Fruit fly (Drosophila melanogaster) whole organism, embryonic: Measurements from ENCODE around the gene Pxd.

Experiments
- Bdp1 ChIP-seq: fragments of 200-800 bp; sonication (Bioruptor generic); optimal IDR thresholded peaks from 3 replicates; lab custom pipeline; 2016; ENCODE audit warnings: missing biosample characterization, missing genetic modification characterization
- CG10267 ChIP-seq: fragments of 200-800 bp; sonication (Bioruptor generic); optimal IDR thresholded peaks from 2 replicates; lab custom pipeline; 2018; ENCODE audit warnings: missing biosample characterization, mild to moderate bottlenecking, missing genetic modification characterization, moderate library complexity
- CG11723 ChIP-seq: fragments of 200-800 bp; sonication (Bioruptor generic); optimal IDR thresholded peaks from 2 replicates; lab custom pipeline; 2017; ENCODE audit warnings: missing biosample characterization, mild to moderate bottlenecking, missing genetic modification characterization
- CG13624 ChIP-seq: fragments of 200-800 bp; sonication (Bioruptor generic); optimal IDR thresholded peaks from 2 replicates; lab custom pipeline; 2016; ENCODE audit warnings: missing biosample characterization, missing genetic modification characterization
- CG1602 ChIP-seq: fragments of 200-800 bp; sonication (Bioruptor generic); optimal IDR thresholded peaks from 3 replicates; lab custom pipeline; 2016; ENCODE audit warnings: missing biosample characterization, missing genetic modification characterization
- CG16813 ChIP-seq: fragments of 200-800 bp; sonication (Bioruptor generic); IDR thresholded peaks from 3 replicates; pipeline ENCODE4 v1.3.6; 2022; ENCODE audit warnings: missing biosample characterization, missing genetic modification characterization; ENCODE audit not compliant: partially characterized antibody
- CG17802 ChIP-seq: fragments of 200-800 bp; sonication (Bioruptor generic); optimal IDR thresholded peaks from 2 replicates; lab custom pipeline; 2018; ENCODE audit warnings: missing biosample characterization, mild to moderate bottlenecking, missing genetic modification characterization, moderate library complexity
- CG3281 ChIP-seq: fragments of 200-800 bp; sonication (Bioruptor generic); optimal IDR thresholded peaks from 3 replicates; lab custom pipeline; 2017; ENCODE audit warnings: missing biosample characterization, mild to moderate bottlenecking, missing genetic modification characterization
- CG34224 ChIP-seq: fragments of 200-800 bp; sonication (Bioruptor generic); IDR thresholded peaks from 3 replicates; pipeline ENCODE4 v1.3.6; 2022; ENCODE audit warnings: missing biosample characterization, missing genetic modification characterization; ENCODE audit not compliant: partially characterized antibody
- CG4404 ChIP-seq: fragments of 200-800 bp; sonication (Bioruptor generic); IDR thresholded peaks from 2 replicates; pipeline ENCODE4 v1.3.6; 2022; ENCODE audit warnings: missing biosample characterization, missing genetic modification characterization
- CG4820 ChIP-seq: fragments of 200-800 bp; sonication (Bioruptor generic); optimal IDR thresholded peaks from 3 replicates; lab custom pipeline; 2016; ENCODE audit warnings: missing biosample characterization, missing genetic modification characterization
- CG6689 ChIP-seq: fragments of 200-800 bp; sonication (Bioruptor generic); IDR thresholded peaks from 2 replicates; pipeline ENCODE4 v1.3.6; 2022; ENCODE audit warnings: missing biosample characterization, missing genetic modification characterization
- CG6813 ChIP-seq: fragments of 200-800 bp; sonication (Bioruptor generic); optimal IDR thresholded peaks from 2 replicates; lab custom pipeline; 2017; ENCODE audit warnings: missing biosample characterization, missing genetic modification characterization, mild to moderate bottlenecking, moderate library complexity, missing genetic modification reagents
- CG7372 ChIP-seq: fragments of 200-800 bp; sonication (Bioruptor generic); IDR thresholded peaks from 2 replicates; pipeline ENCODE4 v1.3.6; 2022; ENCODE audit warnings: missing biosample characterization, missing genetic modification characterization
- CG8089 ChIP-seq: fragments of 200-800 bp; sonication (Bioruptor generic); optimal IDR thresholded peaks from 3 replicates; lab custom pipeline; 2016; ENCODE audit warnings: missing biosample characterization, missing genetic modification characterization
- CG8924 ChIP-seq: fragments of 200-800 bp; optimal IDR thresholded peaks from 3 replicates; lab custom pipeline; 2019; ENCODE audit warnings: missing biosample characterization, mild to moderate bottlenecking, missing genetic modification characterization, moderate library complexity
- CG9437 ChIP-seq: fragments of 200-800 bp; sonication (Bioruptor generic); optimal IDR thresholded peaks from 2 replicates; lab custom pipeline; 2018; ENCODE audit warnings: missing biosample characterization, mild to moderate bottlenecking, missing genetic modification characterization
- CG9797 ChIP-seq: fragments of 200-800 bp; sonication (Bioruptor generic); optimal IDR thresholded peaks from 3 replicates; lab custom pipeline; 2018; ENCODE audit warnings: missing biosample characterization, mild to moderate bottlenecking, missing genetic modification characterization
- Dll ChIP-seq: fragments of 200-800 bp; sonication (Bioruptor generic); IDR thresholded peaks from 4 replicates; pipeline ENCODE4 v1.3.6; 2022; ENCODE audit warnings: missing biosample characterization, missing genetic modification characterization; ENCODE audit not compliant: partially characterized antibody
- HLH4C ChIP-seq: fragments of 200-800 bp; sonication (Bioruptor generic); IDR thresholded peaks from 3 replicates; pipeline ENCODE4 v1.3.6; 2022; ENCODE audit warnings: missing biosample characterization, missing genetic modification characterization; ENCODE audit not compliant: partially characterized antibody
- Hr51 ChIP-seq, 2 experiments: fragments of 200-800 bp; sonication (Bioruptor generic); optimal IDR thresholded peaks; 2 replicates in 1 of 2; 3 replicates in 1 of 2; lab custom pipeline; 2016 to 2018; ENCODE audit warnings: missing biosample characterization in 2 of 2, missing genetic modification characterization in 2 of 2, mild to moderate bottlenecking in 1 of 2, moderate library complexity in 1 of 2
- Kr ChIP-seq: fragments of 200-800 bp; sonication (Bioruptor generic); optimal IDR thresholded peaks from 2 replicates; lab custom pipeline; 2017; ENCODE audit warnings: missing biosample characterization, mild to moderate bottlenecking, missing genetic modification characterization
- PHDP ChIP-seq: fragments of 200-800 bp; sonication (Bioruptor generic); optimal IDR thresholded peaks from 3 replicates; lab custom pipeline; 2018; ENCODE audit warnings: missing biosample characterization, mild to moderate bottlenecking, missing genetic modification characterization, moderate library complexity
- Poxn ChIP-seq: fragments of 200-800 bp; sonication (Bioruptor generic); IDR thresholded peaks from 2 replicates; pipeline ENCODE4 v1.3.6; 2022; ENCODE audit warnings: missing biosample characterization, missing genetic modification characterization
- Spps ChIP-seq: fragments of 200-800 bp; sonication (Bioruptor generic); optimal IDR thresholded peaks from 2 replicates; lab custom pipeline; 2018; ENCODE audit warnings: missing biosample characterization, mild to moderate bottlenecking, missing genetic modification characterization
- Xbp1 ChIP-seq: fragments of 200-800 bp; sonication (Bioruptor generic); optimal IDR thresholded peaks from 3 replicates; lab custom pipeline; 2016; ENCODE audit warnings: missing biosample characterization, mild to moderate bottlenecking, missing genetic modification characterization
- ab ChIP-seq: fragments of 200-800 bp; sonication (Bioruptor generic); optimal IDR thresholded peaks from 2 replicates; lab custom pipeline; 2016; ENCODE audit warnings: missing biosample characterization, missing genetic modification characterization
- bab2 ChIP-seq: fragments of 200-800 bp; sonication (Bioruptor generic); optimal IDR thresholded peaks from 2 replicates; lab custom pipeline; 2016; ENCODE audit warnings: missing biosample characterization, missing genetic modification characterization
- bcd ChIP-seq: fragments of 200-800 bp; sonication (Bioruptor generic); optimal IDR thresholded peaks from 2 replicates; lab custom pipeline; 2017; ENCODE audit warnings: missing biosample characterization, mild to moderate bottlenecking, missing genetic modification characterization
- cwo ChIP-seq: fragments of 200-800 bp; sonication (Bioruptor generic); optimal IDR thresholded peaks from 3 replicates; lab custom pipeline; 2017; ENCODE audit warnings: missing biosample characterization, missing genetic modification characterization, mild to moderate bottlenecking, moderate library complexity, missing genetic modification reagents
- eve ChIP-seq, 2 experiments: fragments of >200 bp; optimal IDR thresholded peaks; 2 replicates each; lab custom pipeline; 2017; ENCODE audit warnings: missing biosample characterization in 2 of 2, missing genetic modification characterization in 2 of 2
- fru ChIP-seq: fragments of >200 bp; optimal IDR thresholded peaks from 2 replicates; lab custom pipeline; 2017
- gfzf ChIP-seq: fragments of 200-800 bp; sonication (Bioruptor generic); optimal IDR thresholded peaks from 2 replicates; lab custom pipeline; 2016; ENCODE audit warnings: missing biosample characterization, mild to moderate bottlenecking, missing genetic modification characterization, moderate library complexity
- kah ChIP-seq: fragments of 200-800 bp; sonication (Bioruptor generic); optimal IDR thresholded peaks from 2 replicates; lab custom pipeline; 2018; ENCODE audit warnings: missing biosample characterization, mild to moderate bottlenecking, missing genetic modification characterization
- mld ChIP-seq: fragments of 200-800 bp; sonication (Bioruptor generic); IDR thresholded peaks from 3 replicates; pipeline ENCODE4 v1.3.6; 2022; ENCODE audit warnings: missing biosample characterization, missing genetic modification characterization; ENCODE audit not compliant: partially characterized antibody
- nom ChIP-seq: fragments of 200-800 bp; sonication (Bioruptor generic); optimal IDR thresholded peaks from 2 replicates; lab custom pipeline; 2017; ENCODE audit warnings: missing biosample characterization, missing genetic modification characterization, mild to moderate bottlenecking, moderate library complexity, missing genetic modification reagents
- odd ChIP-seq: fragments of 200-800 bp; sonication (Bioruptor generic); optimal IDR thresholded peaks from 2 replicates; lab custom pipeline; 2017; ENCODE audit warnings: missing biosample characterization, mild to moderate bottlenecking, missing genetic modification characterization
- onecut ChIP-seq: fragments of 200-800 bp; sonication (Bioruptor generic); IDR thresholded peaks from 2 replicates; pipeline ENCODE4 v1.3.6; 2022; ENCODE audit warnings: missing biosample characterization, missing genetic modification characterization
- phol ChIP-seq: fragments of 200-800 bp; sonication (Bioruptor generic); optimal IDR thresholded peaks from 3 replicates; lab custom pipeline; 2018; ENCODE audit warnings: missing biosample characterization, mild to moderate bottlenecking, missing genetic modification characterization, moderate library complexity
- prd ChIP-seq, 3 experiments: fragments of >200 bp in 2 of 3; fragments of 200-800 bp in 1 of 3; sonication (Bioruptor generic) in 1 of 3; optimal IDR thresholded peaks in 2 of 3; IDR thresholded peaks in 1 of 3; 2 replicates in 2 of 3; 3 replicates in 1 of 3; pipeline versions ENCODE4 v1.3.6 to Lab custom; 2017 to 2022; ENCODE audit warnings: missing biosample characterization in 1 of 3, missing genetic modification characterization in 1 of 3
- pros ChIP-seq: fragments of 200-800 bp; sonication (Bioruptor generic); optimal IDR thresholded peaks from 3 replicates; lab custom pipeline; 2019; ENCODE audit warnings: missing biosample characterization, mild to moderate bottlenecking, missing genetic modification characterization, moderate library complexity
- row ChIP-seq: fragments of 200-800 bp; sonication (Bioruptor generic); IDR thresholded peaks from 3 replicates; pipeline ENCODE4 v1.3.6; 2022; ENCODE audit warnings: missing biosample characterization, missing genetic modification characterization
- sc ChIP-seq, 3 experiments: fragments of >200 bp in 2 of 3; fragments of 200-800 bp in 1 of 3; sonication (Bioruptor generic) in 1 of 3; optimal IDR thresholded peaks; 2 replicates in 2 of 3; 3 replicates in 1 of 3; lab custom pipeline; 2017; ENCODE audit warnings: mild to moderate bottlenecking in 1 of 3, missing biosample characterization in 1 of 3, missing genetic modification characterization in 1 of 3, missing genetic modification reagents in 1 of 3
- shn ChIP-seq: fragments of 200-800 bp; sonication (Bioruptor generic); optimal IDR thresholded peaks from 3 replicates; lab custom pipeline; 2016; ENCODE audit warnings: missing biosample characterization, missing genetic modification characterization
- sqz ChIP-seq: fragments of 200-800 bp; sonication (Bioruptor generic); optimal IDR thresholded peaks from 3 replicates; lab custom pipeline; 2018; ENCODE audit warnings: missing biosample characterization, mild to moderate bottlenecking, missing genetic modification characterization
- ttk ChIP-seq: fragments of 200-800 bp; sonication (Bioruptor generic); IDR thresholded peaks from 2 replicates; pipeline ENCODE4 v2.1.2; 2022; ENCODE audit warnings: missing biosample characterization, missing genetic modification characterization
- twi ChIP-seq: fragments of 200-800 bp; optimal IDR thresholded peaks from 2 replicates; lab custom pipeline; 2019; ENCODE audit warnings: missing biosample characterization, mild to moderate bottlenecking, missing genetic modification characterization, moderate library complexity
- vnd ChIP-seq: fragments of 200-800 bp; sonication (Bioruptor generic); IDR thresholded peaks from 3 replicates; pipeline ENCODE4 v1.3.6; 2022; ENCODE audit warnings: missing biosample characterization, missing genetic modification characterization; ENCODE audit not compliant: partially characterized antibody

Pxd gene

dm6 chr3R:16987220-16987923 lies 27.0 kb upstream of the Pxd start, which contains the start of gene CG18622 (continued):
- TF ChIP-seq twi (tag; lab: Kevin White, UChicago) (no peak), nom (peak; percentile 15), CG1602 (GFP tag; lab: Kevin White, UChicago) (no peak), CG4820 (no peak), CG13624 (GFP tag; lab: Kevin White, UChicago) (no peak), CG16813 (GFP tag; lab: Robert Waterston, UW) (0 out of 3 replicates have a peak, but pooled peaks have one; percentile 18), Dll (no peak), CG3281 (no peak), CG6689 (GFP tag; lab: Robert Waterston, UW) (no peak), sc (optimal IDR thresholded peaks at IDR 0.05; lab: Kevin White, UChicago) (no peak), sc (GFP tag; optimal IDR thresholded peaks at IDR 0.05; lab: Kevin White, UChicago) (peak; percentile 23), CG9437 (no peak), PHDP (tag; lab: Kevin White, UChicago) (no peak), CG17802 (tag; lab: Kevin White, UChicago) (no peak), CG11723 (GFP tag; lab: Kevin White, UChicago) (no peak), CG6813 (GFP tag; lab: Kevin White, UChicago) (no peak), Bdp1 (GFP tag; lab: Kevin White, UChicago) (no peak), fru (no peak), bab2 (GFP tag; lab: Kevin White, UChicago) (no peak), kah (GFP tag; lab: Kevin White, UChicago) (no peak), vnd (peak; percentile 44; the same call in 1 of the 3 replicates), CG8089 (GFP tag; lab: Kevin White, UChicago) (no peak), odd (GFP tag; lab: Kevin White, UChicago) (no peak), CG7372 (GFP tag; lab: Robert Waterston, UW) (no peak), onecut (GFP tag; lab: Robert Waterston, UW) (peak; percentile 41; the same call in 1 of the 2 replicates), pros (GFP tag; lab: Kevin White, UChicago) (no peak), row (GFP tag; lab: Robert Waterston, UW) (no peak; the same call in 2 of the 3 replicates), gfzf (GFP tag; lab: Kevin White, UChicago) (no peak), ab (GFP tag; lab: Kevin White, UChicago) (no peak), CG34224 (no peak), bcd (GFP tag; lab: Kevin White, UChicago) (no peak), CG10267 (no peak), Poxn (GFP tag; lab: Robert Waterston, UW) (no peak), ttk (GFP tag; lab: Robert Waterston, UW) (no peak), eve (GFP tag; optimal IDR thresholded peaks at IDR 0.05; lab: Kevin White, UChicago) (no peak), Hr51 (GFP tag; optimal IDR thresholded peaks at IDR 0.05; lab: Kevin White, UChicago) (peak in 1 of 2 experiments; percentile 24), CG9797 (no peak), CG4404 (GFP tag; lab: Robert Waterston, UW) (no peak), prd (optimal IDR thresholded peaks at IDR 0.05; lab: Kevin White, UChicago) (no peak), prd (GFP tag; IDR thresholded peaks at IDR 0.05; lab: Robert Waterston, UW) (no peak), sqz (GFP tag; lab: Kevin White, UChicago) (no peak), HLH4C (GFP tag; lab: Robert Waterston, UW) (no peak), CG8924 (tag; lab: Kevin White, UChicago) (no peak), shn (GFP tag; lab: Kevin White, UChicago) (no peak), mld (GFP tag; lab: Robert Waterston, UW) (no peak), Kr (GFP tag; lab: Kevin White, UChicago) (no peak), phol (tag; lab: Kevin White, UChicago) (no peak), cwo (no peak), Spps (tag; lab: Kevin White, UChicago) (no peak), Xbp1 (GFP tag; lab: Kevin White, UChicago) (no peak)
